Worm (Caenorhabditis elegans): Measurements from ENCODE around the gene fbxa-137.

ce11 chrV:2294577-2294976 is 16.0 kb downstream of the fbxa-137 start, which contains the start of gene nhr-226:
- no peak for TF ChIP-seq nhr-21 (tag; optimal IDR thresholded peaks at IDR 0.05)
- no peak for TF ChIP-seq nhr-77 (tag; optimal IDR thresholded peaks at IDR 0.05)
- no peak for TF ChIP-seq nhr-129 (tag; optimal IDR thresholded peaks at IDR 0.05)
